Worm (Caenorhabditis elegans) whole organism, L3 larva: ENCODE results near the gene C33H5.2.

Source experiments
- R02D3.7 ChIP-seq: fragments of 150-350 bp; optimal IDR thresholded peaks from 2 replicates; lab custom pipeline; 2014; ENCODE audit warnings: missing biosample characterization, missing genetic modification characterization
- egl-27 ChIP-seq: sonication (generic microtip); optimal IDR thresholded peaks from 4 replicates; lab custom pipeline; 2017; ENCODE audit warnings: missing biosample characterization, missing genetic modification reagents, missing genetic modification characterization
- snpc-4 ChIP-seq: fragments of 150-350 bp; optimal IDR thresholded peaks from 2 replicates; lab custom pipeline; 2014; ENCODE audit warnings: missing biosample characterization, missing genetic modification characterization

ce11 chrIV:7796432-7797113 lies 8.3 kb upstream of the C33H5.2 start, which contains the start of gene sgo-1:
- no peak for TF ChIP-seq R02D3.7
- no peak for TF ChIP-seq egl-27 (tag; lab: Kevin White, UChicago)
- TF ChIP-seq snpc-4 (tag; lab: Kevin White, UChicago): no peak
